Fruit fly (Drosophila melanogaster): ENCODE data around the gene gb.

The gb gene

DNA sequence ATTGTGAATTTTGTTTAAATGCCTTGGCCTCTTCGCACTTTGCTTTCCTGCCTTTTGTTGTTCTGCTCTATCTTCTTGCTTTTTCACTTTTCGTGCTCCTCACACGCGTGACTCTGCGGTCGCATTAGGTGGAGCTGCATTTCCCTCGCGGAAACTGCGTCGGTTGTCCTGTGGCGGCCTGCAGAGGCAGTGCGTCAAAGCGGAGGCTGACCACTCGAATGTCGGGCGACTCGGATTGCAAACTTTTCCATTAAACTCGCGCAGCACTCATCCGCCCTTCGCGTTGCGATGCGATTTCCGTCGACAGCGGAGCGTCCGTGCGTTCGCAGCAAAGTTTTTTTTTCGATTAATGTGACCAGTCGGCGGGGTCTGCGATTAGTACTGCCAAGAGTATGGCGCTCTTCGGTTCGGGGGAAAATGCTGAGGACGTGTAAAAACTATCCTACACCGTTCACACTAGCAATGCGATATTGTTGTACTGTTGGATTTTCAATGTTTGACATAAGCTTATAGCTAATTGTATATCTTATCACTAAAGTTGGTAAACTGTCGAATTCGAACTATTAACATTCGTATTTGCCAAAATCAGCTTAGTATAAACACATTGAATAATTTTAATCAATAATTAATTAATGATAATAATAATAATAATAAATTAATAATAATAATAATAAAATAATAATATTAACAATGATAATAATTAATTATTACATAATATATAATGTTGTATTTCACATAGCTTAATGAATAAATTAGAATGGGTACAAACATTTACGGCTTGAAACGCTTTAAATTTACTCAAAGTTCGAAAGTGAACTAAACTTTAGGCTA, 38.8 kb upstream of the gb start, which contains the start of gene CG6051 (continued):
- TF ChIP-seq lz (GFP tag; optimal IDR thresholded peaks at IDR 0.05) (peak; percentile 58), Ets21C (GFP tag; optimal IDR thresholded peaks at IDR 0.05) (peak; percentile 36), Hr39 (GFP tag; optimal IDR thresholded peaks at IDR 0.05) (peak; percentile 48), CG16779 (tag; optimal IDR thresholded peaks at IDR 0.05) (peak; percentile 37), topi (GFP tag; optimal IDR thresholded peaks at IDR 0.05) (peak; percentile 35), vri (GFP tag; optimal IDR thresholded peaks at IDR 0.05) (peak; percentile 36), CG7368 (GFP tag; optimal IDR thresholded peaks at IDR 0.05) (no peak), fd85E (GFP tag; optimal IDR thresholded peaks at IDR 0.05) (no peak), spab (GFP tag; optimal IDR thresholded peaks at IDR 0.05) (no peak)

dm6 chr3R:27149884-27150676, 38.0 kb upstream of the gb start:
- TF ChIP-seq CG10669 (GFP tag; optimal IDR thresholded peaks at IDR 0.05) (no peak), Blimp-1 (GFP tag; optimal IDR thresholded peaks at IDR 0.05) (no peak), net (GFP tag; optimal IDR thresholded peaks at IDR 0.05) (no peak), ss (GFP tag; optimal IDR thresholded peaks at IDR 0.05) (no peak), Hr39 (GFP tag; optimal IDR thresholded peaks at IDR 0.05) (no peak), Smox (GFP tag; optimal IDR thresholded peaks at IDR 0.05) (no peak), Gug (GFP tag; IDR thresholded peaks at IDR 0.05) (no peak), vri (GFP tag; optimal IDR thresholded peaks at IDR 0.05) (peak; percentile 33), CG16779 (tag; optimal IDR thresholded peaks at IDR 0.05) (peak; percentile 37), esn (GFP tag; optimal IDR thresholded peaks at IDR 0.05) (no peak), Eip78C (GFP tag) (peak; percentile 57), CG3032 (tag; optimal IDR thresholded peaks at IDR 0.05) (no peak), CG11294 (GFP tag; IDR thresholded peaks at IDR 0.05) (no peak), OdsH (GFP tag; optimal IDR thresholded peaks at IDR 0.05) (no peak), CG6792 (GFP tag; optimal IDR thresholded peaks at IDR 0.05) (no peak), dsx (GFP tag; optimal IDR thresholded peaks at IDR 0.05; ENCODE audit: poor library complexity, severe bottlenecking) (no peak), eg (GFP tag; IDR thresholded peaks at IDR 0.05) (no peak), CG6276 (GFP tag; optimal IDR thresholded peaks at IDR 0.05) (peak; percentile 16), fd85E (GFP tag; optimal IDR thresholded peaks at IDR 0.05) (no peak), CG3919 (GFP tag; optimal IDR thresholded peaks at IDR 0.05) (no peak), Eip93F (GFP tag; optimal IDR thresholded peaks at IDR 0.05) (no peak), Met (GFP tag; optimal IDR thresholded peaks at IDR 0.05) (no peak), CG4318 (GFP tag; optimal IDR thresholded peaks at IDR 0.05) (no peak), CG31627 (GFP tag; optimal IDR thresholded peaks at IDR 0.05) (no peak), cyc (GFP tag; optimal IDR thresholded peaks at IDR 0.05) (no peak), CG11902 (GFP tag; optimal IDR thresholded peaks at IDR 0.05) (no peak), Ets21C (GFP tag; optimal IDR thresholded peaks at IDR 0.05) (no peak), Sox15 (GFP tag; optimal IDR thresholded peaks at IDR 0.05) (no peak)

DNA sequence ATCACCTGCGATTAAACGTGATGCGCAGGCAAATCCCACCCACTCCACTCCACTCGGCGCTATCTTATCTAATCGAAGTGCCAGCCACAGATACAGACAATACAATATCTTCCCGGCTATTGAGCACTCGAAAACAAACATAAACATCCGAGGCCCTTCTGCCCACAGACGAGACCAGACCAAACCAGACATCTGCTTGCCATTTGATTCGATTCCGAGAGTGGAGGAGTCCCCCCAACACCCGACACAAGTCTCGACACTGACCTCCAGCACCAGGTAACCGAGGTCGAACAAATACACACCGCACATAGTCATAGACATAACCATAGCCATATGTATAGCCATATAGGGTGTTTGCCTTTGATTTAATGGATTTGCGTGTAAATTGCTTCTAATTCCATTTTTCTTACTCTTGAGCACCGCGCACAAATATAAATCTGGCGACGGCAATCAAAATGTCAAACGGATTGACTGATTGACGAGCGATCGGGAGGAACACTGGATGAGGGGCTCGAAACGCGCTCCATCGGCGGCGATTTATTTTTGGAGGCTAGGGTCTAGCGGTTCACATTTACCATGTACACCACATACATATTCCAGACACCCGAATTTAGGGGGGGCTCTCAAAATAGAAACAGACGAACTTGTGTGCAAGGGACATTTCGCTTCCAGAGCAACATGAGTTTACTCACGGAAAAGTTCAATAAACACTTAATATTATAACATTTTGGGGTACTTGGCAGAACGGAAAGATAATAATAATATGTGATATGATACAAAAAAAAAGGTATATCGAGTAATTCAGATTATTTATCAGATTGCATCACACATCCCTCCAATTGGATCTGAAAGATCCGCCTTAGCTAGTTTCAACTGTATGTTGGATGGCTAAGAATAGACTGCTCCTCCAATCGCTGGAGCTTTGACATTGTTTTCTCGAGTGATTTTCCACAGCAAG, 37.0 kb upstream of the gb start:
- TF ChIP-seq fkh (GFP tag; optimal IDR thresholded peaks at IDR 0.05) (peak; percentile 61), CG31627 (GFP tag; optimal IDR thresholded peaks at IDR 0.05) (no peak), fd85E (GFP tag; optimal IDR thresholded peaks at IDR 0.05) (no peak), CG3919 (GFP tag; optimal IDR thresholded peaks at IDR 0.05) (no peak)
